Worm (Caenorhabditis elegans): ENCODE results near the gene K08D9.6.

K08D9.6 gene

DNA sequence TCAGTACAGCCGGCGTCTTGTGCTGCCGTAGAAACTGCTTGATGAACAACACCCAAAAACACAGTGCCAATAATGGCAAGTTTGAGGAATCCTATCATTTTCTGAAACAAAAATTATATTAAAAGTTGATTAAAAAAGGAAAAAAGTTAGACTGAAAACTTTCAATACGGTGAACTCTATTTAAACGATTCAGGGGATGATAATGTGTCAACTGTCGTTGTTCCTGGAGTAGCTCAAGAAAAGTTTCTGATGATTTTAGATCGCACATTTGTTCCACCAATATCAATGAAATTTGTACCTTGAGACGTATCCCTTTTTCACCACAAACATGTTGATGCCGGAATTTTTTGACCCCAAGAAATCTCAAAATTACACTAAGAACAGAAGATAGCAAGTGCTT lies 33.2 kb upstream of the K08D9.6 start, which contains the start of gene T28A11.18:
Gene T28A11.18 (minus strand): TSS at position 101 of the 400 bp plus-strand sequence.
- TF ChIP-seq sea-2 (GFP tag; IDR thresholded peaks at IDR 0.05) (no peak), B0035.1 (tag; optimal IDR thresholded peaks at IDR 0.05) (no peak), snpc-3.4 (tag; optimal IDR thresholded peaks at IDR 0.05) (no peak), hrde-1 (tag; optimal IDR thresholded peaks at IDR 0.05; ENCODE audit: borderline replicate concordance) (no peak), nhr-80 (tag; optimal IDR thresholded peaks at IDR 0.05) (no peak), nfya-1 (tag; optimal IDR thresholded peaks at IDR 0.05; ENCODE audit: borderline replicate concordance, insufficient read depth) (no peak), ekl-4 (GFP tag; IDR thresholded peaks at IDR 0.05) (no peak), F23B12.7 (tag; optimal IDR thresholded peaks at IDR 0.05; ENCODE audit: insufficient read depth) (no peak), efl-1 (GFP tag; optimal IDR thresholded peaks at IDR 0.05) (no peak), nhr-179 (tag; optimal IDR thresholded peaks at IDR 0.05) (no peak), F55B11.4 (tag; optimal IDR thresholded peaks at IDR 0.05; ENCODE audit: borderline replicate concordance, insufficient read depth) (no peak), nhr-90 (tag; optimal IDR thresholded peaks at IDR 0.05) (no peak), rcor-1 (GFP tag; IDR thresholded peaks at IDR 0.05) (no peak), ztf-18 (tag; optimal IDR thresholded peaks at IDR 0.05) (no peak), mxl-1 (tag; optimal IDR thresholded peaks at IDR 0.05) (no peak), ztf-3 (GFP tag; optimal IDR thresholded peaks at IDR 0.05) (no peak), somi-1 (GFP tag; optimal IDR thresholded peaks at IDR 0.05) (no peak), madf-6 (GFP tag; IDR thresholded peaks at IDR 0.05) (no peak)

ce11 chrV:3266189-3266588 lies 31.4 kb upstream of the K08D9.6 start, which contains the start of gene T28A11.17:
Gene T28A11.17, minus strand, starts transcription at chrV:3266289.
- TF ChIP-seq die-1 (tag; optimal IDR thresholded peaks at IDR 0.05) = no peak

DNA sequence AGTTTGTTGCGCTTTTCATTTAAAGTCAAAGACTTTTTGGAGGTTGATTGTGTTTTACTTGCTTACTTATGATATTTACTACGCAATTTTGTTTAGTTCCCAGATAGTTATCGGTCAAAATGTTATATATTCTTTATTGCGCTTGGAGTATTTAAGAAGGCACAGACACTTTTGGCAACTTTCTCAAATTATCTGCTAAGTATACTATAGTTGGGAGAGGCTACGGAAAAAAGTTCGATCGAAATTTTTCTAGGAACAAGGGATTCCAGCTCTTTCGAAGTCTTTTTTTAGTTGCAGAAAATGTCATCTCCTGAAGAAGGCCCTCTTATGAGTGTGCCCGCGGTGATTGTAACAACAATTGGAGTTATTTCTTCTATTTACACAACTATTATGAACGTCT lies 25.3 kb upstream of the K08D9.6 start, which contains the start of gene srbc-5:
Gene srbc-5 (plus strand): TSS at position 301 of the 400 bp plus-strand sequence.
- TF ChIP-seq B0336.3 (GFP tag; IDR thresholded peaks at IDR 0.05) = no peak
- no peak for TF ChIP-seq ztf-25 (GFP tag; IDR thresholded peaks at IDR 0.05)
- TF ChIP-seq F22D6.2 (tag; optimal IDR thresholded peaks at IDR 0.05) = no peak
- TF ChIP-seq atf-7 (tag; optimal IDR thresholded peaks at IDR 0.05) = no peak
- TF ChIP-seq B0035.1 (tag; optimal IDR thresholded peaks at IDR 0.05) = no peak
- no peak for TF ChIP-seq sdz-38 (tag; optimal IDR thresholded peaks at IDR 0.05)
- TF ChIP-seq mes-4 (tag; optimal IDR thresholded peaks at IDR 0.05) = no peak
- TF ChIP-seq Y67H2A.10 (GFP tag; conservative IDR thresholded peaks at IDR 0.05) = no peak

- TF ChIP-seq lag-1 (GFP tag; IDR thresholded peaks at IDR 0.05) = no peak
- TF ChIP-seq mxl-1 (tag; optimal IDR thresholded peaks at IDR 0.05) = no peak
- no peak for TF ChIP-seq dpff-1 (tag; optimal IDR thresholded peaks at IDR 0.05)
- TF ChIP-seq athp-1 (tag; optimal IDR thresholded peaks at IDR 0.05) = no peak
Observed at ce11 chrV:3259168-3259622, 24.4 kb upstream of the K08D9.6 start, which contains the start of gene T28A11.16. Gene T28A11.16, minus strand, starts transcription at chrV:3259218.

DNA sequence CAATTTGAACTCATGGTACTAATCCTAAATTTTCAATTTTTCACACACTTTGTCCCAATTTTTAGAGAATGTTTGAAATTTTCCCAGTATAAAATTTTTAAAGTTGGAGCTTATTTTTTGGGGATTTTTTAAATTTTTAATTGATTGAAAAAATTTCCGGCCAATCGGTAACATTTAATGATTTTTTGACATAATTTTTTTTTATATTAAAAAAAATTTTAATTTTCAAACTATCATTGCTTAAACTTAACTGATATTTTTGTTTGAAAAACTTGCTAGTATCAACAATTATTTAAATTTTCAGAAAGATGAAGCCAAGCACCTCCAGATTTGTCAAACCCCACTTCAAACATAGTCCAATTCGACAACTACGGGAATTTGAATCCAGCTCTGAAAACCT lies 22.5 kb upstream of the K08D9.6 start, which contains the start of gene T28A11.22:
Gene T28A11.22 (plus strand): TSS at position 301 of the 400 bp plus-strand sequence.
- no peak for TF ChIP-seq attf-3 (GFP tag; conservative IDR thresholded peaks at IDR 0.05)
- no peak for TF ChIP-seq him-1 (tag; optimal IDR thresholded peaks at IDR 0.05)
- no peak for TF ChIP-seq aptf-3 (GFP tag; IDR thresholded peaks at IDR 0.05)
- no peak for TF ChIP-seq F55B11.4 (tag; optimal IDR thresholded peaks at IDR 0.05; ENCODE audit: borderline replicate concordance, insufficient read depth)
